Fruit fly (Drosophila melanogaster): Measurements from ENCODE around the gene CG43965.

The CG43965 gene

dm6 chr3L:8763794-8764193 is 38.2 kb upstream of the CG43965 start:
- TF ChIP-seq sim (GFP tag; IDR thresholded peaks at IDR 0.05) (no peak), CG32772 (GFP tag; IDR thresholded peaks at IDR 0.05) (no peak), CG10543 (GFP tag; optimal IDR thresholded peaks at IDR 0.05) (no peak)

DNA sequence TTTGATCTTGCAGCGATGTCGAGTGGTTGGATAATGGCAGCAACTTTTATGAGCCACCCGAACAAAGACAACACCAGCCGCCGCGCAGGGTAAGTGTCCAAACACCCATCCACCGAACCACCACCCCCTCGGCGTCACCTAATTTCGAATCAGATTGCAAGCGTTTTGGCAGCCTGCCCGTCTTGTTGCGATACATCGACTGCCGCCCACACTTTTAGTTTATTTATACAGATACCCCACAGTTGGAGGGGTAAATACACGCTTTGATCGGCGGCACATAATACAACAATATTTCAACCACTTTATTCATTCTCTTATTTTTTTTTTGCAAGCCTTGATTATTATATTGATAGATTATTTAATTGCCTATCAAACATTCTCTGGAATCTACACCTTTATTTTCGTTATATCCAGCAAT is 37.5 kb upstream of the CG43965 start:
- no peak for TF ChIP-seq nom (GFP tag; optimal IDR thresholded peaks at IDR 0.05)
- peak; percentile 65; the same call in 1 of the 2 replicates for TF ChIP-seq Atf6 (GFP tag; IDR thresholded peaks at IDR 0.05)
- no peak for TF ChIP-seq HmgD (GFP tag; optimal IDR thresholded peaks at IDR 0.05)
- no peak for TF ChIP-seq eve (GFP tag; optimal IDR thresholded peaks at IDR 0.05)
- TF ChIP-seq fd102C (GFP tag; optimal IDR thresholded peaks at IDR 0.05): no peak
- no peak for TF ChIP-seq pan (optimal IDR thresholded peaks at IDR 0.05)
- TF ChIP-seq pan (GFP tag; optimal IDR thresholded peaks at IDR 0.05 in 1 of 2, IDR thresholded peaks at IDR 0.05 in 1 of 2): peak in 1 of 2 experiments; percentile 80
- no peak for TF ChIP-seq fru (optimal IDR thresholded peaks at IDR 0.05)
- TF ChIP-seq CG12155 (GFP tag; optimal IDR thresholded peaks at IDR 0.05): peak; percentile 49
- no peak for TF ChIP-seq CG33213 (GFP tag; optimal IDR thresholded peaks at IDR 0.05)
- TF ChIP-seq PHDP (tag; optimal IDR thresholded peaks at IDR 0.05): peak; percentile 43
- peak; percentile 33; the same call in 1 of the 2 replicates for TF ChIP-seq amos (GFP tag; IDR thresholded peaks at IDR 0.05; ENCODE audit: partially characterized antibody)
- TF ChIP-seq gt (GFP tag; IDR thresholded peaks at IDR 0.05): no peak
- no peak for TF ChIP-seq otp (GFP tag; IDR thresholded peaks at IDR 0.05)
- TF ChIP-seq prd (optimal IDR thresholded peaks at IDR 0.05): no peak
- TF ChIP-seq prd (GFP tag; IDR thresholded peaks at IDR 0.05): peak; percentile 52; the same call in 1 of the 3 replicates
- TF ChIP-seq gsb (GFP tag; IDR thresholded peaks at IDR 0.05): peak; percentile 54; the same call in 1 of the 2 replicates
- no peak for TF ChIP-seq ac (GFP tag; optimal IDR thresholded peaks at IDR 0.05)
- TF ChIP-seq Hey (tag; optimal IDR thresholded peaks at IDR 0.05): peak; percentile 61
- no peak for TF ChIP-seq CG4404 (GFP tag; IDR thresholded peaks at IDR 0.05)
- no peak for TF ChIP-seq Gsc (GFP tag; IDR thresholded peaks at IDR 0.05)
- TF ChIP-seq CG13424 (tag; optimal IDR thresholded peaks at IDR 0.05): peak; percentile 49
- no peak for TF ChIP-seq CG7745 (tag; optimal IDR thresholded peaks at IDR 0.05)
- TF ChIP-seq CG12769 (tag; optimal IDR thresholded peaks at IDR 0.05): peak; percentile 68
- TF ChIP-seq ewg (GFP tag; optimal IDR thresholded peaks at IDR 0.05): peak; percentile 33
- no peak for TF ChIP-seq sd (tag; optimal IDR thresholded peaks at IDR 0.05)
- no peak for TF ChIP-seq Hand (GFP tag; optimal IDR thresholded peaks at IDR 0.05)
- TF ChIP-seq Sry-δ (GFP tag; optimal IDR thresholded peaks at IDR 0.05): no peak
- no peak for TF ChIP-seq Six4 (GFP tag; optimal IDR thresholded peaks at IDR 0.05)
- TF ChIP-seq z (GFP tag; IDR thresholded peaks at IDR 0.05): no peak
- no peak for TF ChIP-seq Antp (GFP tag; optimal IDR thresholded peaks at IDR 0.05)
- peak; percentile 27 for TF ChIP-seq CG18599 (GFP tag; optimal IDR thresholded peaks at IDR 0.05)
- TF ChIP-seq abd-A (tag; optimal IDR thresholded peaks at IDR 0.05): no peak
- peak; percentile 73 for TF ChIP-seq ttk (GFP tag; IDR thresholded peaks at IDR 0.05)
- no peak for TF ChIP-seq Optix (GFP tag; IDR thresholded peaks at IDR 0.05)
- TF ChIP-seq croc (GFP tag; conservative IDR thresholded peaks at IDR 0.05): no peak
- TF ChIP-seq CG31388 (GFP tag; optimal IDR thresholded peaks at IDR 0.05): no peak
- TF ChIP-seq GATAe (GFP tag; conservative IDR thresholded peaks at IDR 0.05): no peak
- TF ChIP-seq Ets97D (GFP tag; optimal IDR thresholded peaks at IDR 0.05): no peak
- peak; percentile 4 for TF ChIP-seq chn (GFP tag; optimal IDR thresholded peaks at IDR 0.05)
- 0 out of 4 replicates have a peak, but pooled peaks have one; percentile 46 for TF ChIP-seq Dll (GFP tag; IDR thresholded peaks at IDR 0.05; ENCODE audit: partially characterized antibody)
- TF ChIP-seq ftz-f1 (GFP tag; optimal IDR thresholded peaks at IDR 0.05): no peak
- no peak for TF ChIP-seq Myb (GFP tag; optimal IDR thresholded peaks at IDR 0.05)
- TF ChIP-seq CG17385 (GFP tag; optimal IDR thresholded peaks at IDR 0.05): peak; percentile 54
- TF ChIP-seq CG16813 (GFP tag; IDR thresholded peaks at IDR 0.05; ENCODE audit: partially characterized antibody): peak; percentile 40; the same call in 1 of the 3 replicates
- no peak for TF ChIP-seq CG4360 (GFP tag; IDR thresholded peaks at IDR 0.05)
- TF ChIP-seq h (optimal IDR thresholded peaks at IDR 0.05): no peak
- peak; percentile 64 for TF ChIP-seq CG9932 (GFP tag; IDR thresholded peaks at IDR 0.05)
